Worm (Caenorhabditis elegans): ENCODE data around the gene sna-2.

ce11 chrIV:9761751-9762150, 15.7 kb downstream of the sna-2 start:
- TF ChIP-seq elt-1 (tag; optimal IDR thresholded peaks at IDR 0.05; ENCODE audit: borderline replicate concordance, insufficient read depth): no peak
- no peak for TF ChIP-seq unc-62 (GFP tag; optimal IDR thresholded peaks at IDR 0.05)
- no peak for TF ChIP-seq hlh-1 (tag; optimal IDR thresholded peaks at IDR 0.05)
- TF ChIP-seq ham-2 (GFP tag; optimal IDR thresholded peaks at IDR 0.05): no peak
- TF ChIP-seq sptf-1 (tag; optimal IDR thresholded peaks at IDR 0.05): no peak
- no peak for TF ChIP-seq ceh-43 (GFP tag; optimal IDR thresholded peaks at IDR 0.05)
- TF ChIP-seq nhr-28 (tag; optimal IDR thresholded peaks at IDR 0.05): no peak
- no peak for TF ChIP-seq ztf-11 (tag; optimal IDR thresholded peaks at IDR 0.05)
- no peak for TF ChIP-seq nhr-2 (tag; optimal IDR thresholded peaks at IDR 0.05)
- no peak for TF ChIP-seq M03D4.4 (tag; optimal IDR thresholded peaks at IDR 0.05)
- no peak for TF ChIP-seq pha-4 (tag; optimal IDR thresholded peaks at IDR 0.05)
